Worm (Caenorhabditis elegans) whole organism, L3 larva: ENCODE results near the gene unc-76.

Source experiments
- ceh-28 ChIP-seq: fragments of 150-350 bp; optimal IDR thresholded peaks from 2 replicates; lab custom pipeline; 2014; ENCODE audit warnings: missing biosample characterization, missing genetic modification reagents, missing genetic modification characterization
- ceh-9 ChIP-seq: sonication (generic microtip); optimal IDR thresholded peaks from 2 replicates; lab custom pipeline; 2018; ENCODE audit warnings: missing biosample characterization, missing genetic modification characterization
- egl-27 ChIP-seq: sonication (generic microtip); optimal IDR thresholded peaks from 4 replicates; lab custom pipeline; 2017; ENCODE audit warnings: missing biosample characterization, missing genetic modification reagents, missing genetic modification characterization
- elt-2 ChIP-seq: sonication (generic microtip); optimal IDR thresholded peaks from 2 replicates; lab custom pipeline; 2016; ENCODE audit warnings: missing genetic modification reagents, mild to moderate bottlenecking, missing genetic modification characterization, missing compliant biosample characterization
- lin-15B ChIP-seq: fragments of 150-350 bp; optimal IDR thresholded peaks from 2 replicates; lab custom pipeline; 2014; ENCODE audit warnings: missing biosample characterization, missing genetic modification characterization
- nhr-11 ChIP-seq: fragments of 150-350 bp; optimal IDR thresholded peaks from 2 replicates; lab custom pipeline; 2014; ENCODE audit warnings: missing biosample characterization, missing genetic modification characterization
- nhr-12 ChIP-seq: fragments of 150-350 bp; optimal IDR thresholded peaks from 2 replicates; lab custom pipeline; 2014; ENCODE audit warnings: missing biosample characterization, missing genetic modification characterization
- nhr-25 ChIP-seq: sonication (generic microtip); optimal IDR thresholded peaks from 2 replicates; lab custom pipeline; 2017; ENCODE audit warnings: missing biosample characterization, missing genetic modification characterization
- nhr-28 ChIP-seq: fragments of 150-350 bp; optimal IDR thresholded peaks from 2 replicates; lab custom pipeline; 2014; ENCODE audit warnings: missing biosample characterization, missing genetic modification characterization
- nhr-77 ChIP-seq: fragments of 150-350 bp; optimal IDR thresholded peaks from 2 replicates; lab custom pipeline; 2014; ENCODE audit warnings: missing biosample characterization, missing genetic modification characterization
- ztf-4 ChIP-seq: fragments of 150-350 bp; optimal IDR thresholded peaks from 2 replicates; lab custom pipeline; 2014; ENCODE audit warnings: missing biosample characterization, missing genetic modification characterization

- TF ChIP-seq elt-2 (tag; lab: Kevin White, UChicago) (no peak), nhr-28 (tag; lab: Kevin White, UChicago) (no peak), egl-27 (no peak), ztf-4 (tag; lab: Kevin White, UChicago) (no peak), nhr-12 (tag; lab: Kevin White, UChicago) (no peak), ceh-9 (tag; lab: Kevin White, UChicago) (no peak), nhr-25 (tag; lab: Kevin White, UChicago) (no peak), nhr-11 (no peak), lin-15B (tag; lab: Kevin White, UChicago) (no peak), nhr-77 (tag; lab: Kevin White, UChicago) (no peak), ceh-28 (tag; lab: Kevin White, UChicago) (no peak)
These were observed 7.6 kb upstream of the unc-76 start, which contains the start of gene rap-2 for ce11 chrV:15063987-15064386.
